Worm (Caenorhabditis elegans): ENCODE measurements around the gene npr-42.
A peak's percentile ranks its signal among the peaks of the same experiment; 100 is the strongest.

Gene npr-42

ce11 chrII:4288572-4288971 lies 12.6 kb downstream of the npr-42 start:
- TF ChIP-seq F49E8.2 (tag; optimal IDR thresholded peaks at IDR 0.05; ENCODE audit: borderline replicate concordance) (no peak), nhr-77 (tag; optimal IDR thresholded peaks at IDR 0.05) (no peak), hif-1 (tag; optimal IDR thresholded peaks at IDR 0.05) (no peak), ceh-28 (tag; optimal IDR thresholded peaks at IDR 0.05) (no peak), lin-15B (tag; optimal IDR thresholded peaks at IDR 0.05) (no peak), pqm-1 (tag; optimal IDR thresholded peaks at IDR 0.05) (peak; percentile 5), ztf-7 (tag; optimal IDR thresholded peaks at IDR 0.05) (no peak), jun-1 (tag; optimal IDR thresholded peaks at IDR 0.05) (no peak), nhr-28 (tag; optimal IDR thresholded peaks at IDR 0.05) (peak; percentile 4), Y48G9A.11 (GFP tag; IDR thresholded peaks at IDR 0.05) (no peak), dve-1 (tag; optimal IDR thresholded peaks at IDR 0.05; ENCODE audit: insufficient read depth) (peak; percentile 15), Y5F2A.4 (GFP tag; optimal IDR thresholded peaks at IDR 0.05) (no peak), mdt-29 (GFP tag; IDR thresholded peaks at IDR 0.05) (no peak), ceh-44 (GFP tag; IDR thresholded peaks at IDR 0.05) (no peak), ces-1 (GFP tag; optimal IDR thresholded peaks at IDR 0.05) (no peak), egl-43 (GFP tag; IDR thresholded peaks at IDR 0.05) (no peak), nhr-11 (tag; optimal IDR thresholded peaks at IDR 0.05) (no peak), dmd-9 (GFP tag; IDR thresholded peaks at IDR 0.05) (no peak), tra-1 (GFP tag; IDR thresholded peaks at IDR 0.05) (no peak), set-16 (GFP tag; IDR thresholded peaks at IDR 0.05) (no peak), nhr-6 (tag; optimal IDR thresholded peaks at IDR 0.05) (peak; percentile 32), unc-62 (GFP tag; optimal IDR thresholded peaks at IDR 0.05 in 1 of 2) (peak in 1 of 2 experiments; percentile 27), unc-62 (tag; optimal IDR thresholded peaks at IDR 0.05) (no peak), cey-2 (tag; optimal IDR thresholded peaks at IDR 0.05; ENCODE audit: borderline replicate concordance, insufficient read depth) (no peak)

- TF ChIP-seq fkh-10 (GFP tag; optimal IDR thresholded peaks at IDR 0.05) (peak; percentile 10), ces-1 (GFP tag; optimal IDR thresholded peaks at IDR 0.05) (peak; percentile 4), F49E8.2 (tag; optimal IDR thresholded peaks at IDR 0.05; ENCODE audit: borderline replicate concordance) (no peak)
These were observed 15.8 kb downstream of the npr-42 start for ce11 chrII:4291799-4292198.

- no peak for TF ChIP-seq Y5F2A.4 (GFP tag; optimal IDR thresholded peaks at IDR 0.05)
- no peak for TF ChIP-seq hlh-30 (tag; optimal IDR thresholded peaks at IDR 0.05; ENCODE audit: insufficient read depth)
- no peak for TF ChIP-seq ceh-62 (tag; optimal IDR thresholded peaks at IDR 0.05)
- no peak for TF ChIP-seq spr-1 (tag; optimal IDR thresholded peaks at IDR 0.05)
- TF ChIP-seq aha-1 (tag), result peak; percentile 64
- no peak for TF ChIP-seq fos-1 (tag; optimal IDR thresholded peaks at IDR 0.05)
- TF ChIP-seq daf-12 (tag; optimal IDR thresholded peaks at IDR 0.05), result no peak
- TF ChIP-seq gei-8 (GFP tag; optimal IDR thresholded peaks at IDR 0.05), result no peak
- TF ChIP-seq unc-62 (GFP tag; optimal IDR thresholded peaks at IDR 0.05 in 1 of 2), result peak in 1 of 2 experiments; percentile 55
- TF ChIP-seq unc-62 (tag; optimal IDR thresholded peaks at IDR 0.05), result no peak
- no peak for TF ChIP-seq arid-1 (GFP tag; conservative IDR thresholded peaks at IDR 0.05)
- TF ChIP-seq ceh-82 (tag; optimal IDR thresholded peaks at IDR 0.05), result no peak
- no peak for TF ChIP-seq nhr-102 (tag; optimal IDR thresholded peaks at IDR 0.05)
These were observed 17.1 kb downstream of the npr-42 start for ce11 chrII:4293027-4293522.

ce11 chrII:4294189-4294588 lies 18.2 kb downstream of the npr-42 start:
- TF ChIP-seq zip-11 (GFP tag; IDR thresholded peaks at IDR 0.05) (no peak), arid-1 (GFP tag; conservative IDR thresholded peaks at IDR 0.05) (no peak), spr-1 (tag; optimal IDR thresholded peaks at IDR 0.05) (no peak), pha-4 (GFP tag; IDR thresholded peaks at IDR 0.05) (no peak), pha-4 (tag; optimal IDR thresholded peaks at IDR 0.05) (no peak), egl-43 (GFP tag; IDR thresholded peaks at IDR 0.05) (no peak), ceh-82 (tag; optimal IDR thresholded peaks at IDR 0.05) (no peak), dmd-9 (GFP tag; IDR thresholded peaks at IDR 0.05) (no peak), nhr-76 (tag; optimal IDR thresholded peaks at IDR 0.05) (no peak), mdl-1 (tag; optimal IDR thresholded peaks at IDR 0.05) (no peak), ceh-28 (tag; optimal IDR thresholded peaks at IDR 0.05) (no peak)
